Worm (Caenorhabditis elegans): ENCODE results near the gene srh-75.

Gene srh-75

ce11 chrV:11083691-11084090 is 26.7 kb upstream of the srh-75 start (continued):
- TF ChIP-seq skn-1 (tag; optimal IDR thresholded peaks at IDR 0.05) (no peak), sptf-1 (tag; optimal IDR thresholded peaks at IDR 0.05) (no peak), unc-86 (tag; optimal IDR thresholded peaks at IDR 0.05) (no peak), xbp-1 (tag; optimal IDR thresholded peaks at IDR 0.05) (peak; percentile 20), alr-1 (tag; optimal IDR thresholded peaks at IDR 0.05; ENCODE audit: borderline replicate concordance) (no peak), ztf-11 (tag; optimal IDR thresholded peaks at IDR 0.05) (no peak), egl-27 (tag; optimal IDR thresholded peaks at IDR 0.05) (no peak), C34B4.2 (tag; optimal IDR thresholded peaks at IDR 0.05) (no peak), dsc-1 (tag; optimal IDR thresholded peaks at IDR 0.05) (peak; percentile 79), lir-3 (tag; optimal IDR thresholded peaks at IDR 0.05; ENCODE audit: poor library complexity) (no peak), vab-15 (tag; optimal IDR thresholded peaks at IDR 0.05) (no peak), ama-1 (optimal IDR thresholded peaks at IDR 0.05) (no peak), aha-1 (tag; optimal IDR thresholded peaks at IDR 0.05) (no peak), nhr-237 (tag; optimal IDR thresholded peaks at IDR 0.05) (no peak), fos-1 (tag; optimal IDR thresholded peaks at IDR 0.05) (peak; percentile 10), unc-130 (tag; optimal IDR thresholded peaks at IDR 0.05) (no peak), pqm-1 (tag; optimal IDR thresholded peaks at IDR 0.05) (no peak), ceh-8 (GFP tag; optimal IDR thresholded peaks at IDR 0.05) (no peak), elt-2 (tag; optimal IDR thresholded peaks at IDR 0.05) (no peak), nhr-19 (GFP tag; conservative IDR thresholded peaks at IDR 0.05) (peak; percentile 67), hlh-17 (GFP tag; optimal IDR thresholded peaks at IDR 0.05; ENCODE audit: borderline replicate concordance) (no peak), mdl-1 (tag; optimal IDR thresholded peaks at IDR 0.05) (peak in 1 of 2 experiments; percentile 70), swsn-7 (tag; optimal IDR thresholded peaks at IDR 0.05) (peak; percentile 49), nhr-47 (tag; optimal IDR thresholded peaks at IDR 0.05) (peak; percentile 23), ceh-82 (tag; optimal IDR thresholded peaks at IDR 0.05) (peak in 2 of 3 experiments; percentile 24 to 42), ets-5 (GFP tag; IDR thresholded peaks at IDR 0.05) (no peak), unc-30 (tag; optimal IDR thresholded peaks at IDR 0.05) (no peak), C04F5.9 (tag; optimal IDR thresholded peaks at IDR 0.05) (no peak), sup-37 (GFP tag; optimal IDR thresholded peaks at IDR 0.05) (peak; percentile 28), dpl-1 (GFP tag; optimal IDR thresholded peaks at IDR 0.05) (peak in 1 of 3 experiments; percentile 27), jun-1 (tag; optimal IDR thresholded peaks at IDR 0.05) (no peak), sox-4 (tag; optimal IDR thresholded peaks at IDR 0.05) (no peak), unc-98 (GFP tag; IDR thresholded peaks at IDR 0.05) (no peak), Y116A8C.19 (tag; optimal IDR thresholded peaks at IDR 0.05; ENCODE audit: borderline replicate concordance) (no peak), tbx-2 (tag; optimal IDR thresholded peaks at IDR 0.05) (peak; percentile 67), lin-13 (GFP tag; optimal IDR thresholded peaks at IDR 0.05) (no peak), lsy-2 (tag; optimal IDR thresholded peaks at IDR 0.05) (peak; percentile 23 to 60), lin-35 (GFP tag; optimal IDR thresholded peaks at IDR 0.05) (peak in 1 of 2 experiments; percentile 10), lin-15B (tag; optimal IDR thresholded peaks at IDR 0.05) (no peak), tlp-1 (tag; optimal IDR thresholded peaks at IDR 0.05) (no peak), blmp-1 (tag; optimal IDR thresholded peaks at IDR 0.05) (no peak), nhr-77 (tag; optimal IDR thresholded peaks at IDR 0.05) (peak; percentile 66), egl-13 (tag; optimal IDR thresholded peaks at IDR 0.05) (no peak), hpl-2 (GFP tag; optimal IDR thresholded peaks at IDR 0.05) (no peak), snpc-4 (tag; optimal IDR thresholded peaks at IDR 0.05) (no peak), fkh-10 (GFP tag; optimal IDR thresholded peaks at IDR 0.05) (no peak), nhr-76 (tag; optimal IDR thresholded peaks at IDR 0.05) (no peak), nhr-20 (tag; optimal IDR thresholded peaks at IDR 0.05) (peak; percentile 47), F16B12.6 (tag; optimal IDR thresholded peaks at IDR 0.05) (no peak), mef-2 (tag; optimal IDR thresholded peaks at IDR 0.05) (no peak), zag-1 (tag; optimal IDR thresholded peaks at IDR 0.05) (no peak), nhr-71 (tag; optimal IDR thresholded peaks at IDR 0.05) (peak; percentile 80), pax-3 (tag; optimal IDR thresholded peaks at IDR 0.05) (no peak)
